Worm (Caenorhabditis elegans) whole organism, L4 larva: ENCODE measurements around the gene srz-24.

Experiments
- daf-16 ChIP-seq, 3 experiments: sonication (generic microtip); optimal IDR thresholded peaks; 2 replicates each; lab custom pipeline; 2016 to 2017; ENCODE audit warnings: missing genetic modification characterization in 3 of 3, missing genetic modification reagents in 3 of 3, mild to moderate bottlenecking in 2 of 3, missing compliant biosample characterization in 2 of 3, missing biosample characterization in 1 of 3, moderate library complexity in 1 of 3
- dmd-9 ChIP-seq: fragments of 200-800 bp; sonication (Bioruptor generic); IDR thresholded peaks from 2 replicates; pipeline ENCODE4 v1.3.6; 2022; ENCODE audit warnings: missing genetic modification reagents, missing genetic modification characterization, missing compliant biosample characterization

srz-24 gene

ce11 chrIV:4930045-4930444 lies 50.9 kb downstream of the srz-24 start, which contains the start of gene Y9C9A.8:
Gene Y9C9A.8 (plus strand): TSS chrIV:4930345.
- TF ChIP-seq dmd-9 (GFP tag; lab: Robert Waterston, UW) (no peak), daf-16 (GFP tag; optimal IDR thresholded peaks at IDR 0.05; lab: Kevin White, UChicago) (no peak), daf-16 (tag; optimal IDR thresholded peaks at IDR 0.05; lab: Kevin White, UChicago) (peak; percentile 30)
